Fruit fly (Drosophila melanogaster) whole organism, adult: ENCODE data around the gene Drak.

ENCODE experiments used
- CG11617 ChIP-seq: fragments of 200-800 bp; sonication (Bioruptor generic); optimal IDR thresholded peaks from 2 replicates; lab custom pipeline; 2017; ENCODE audit warnings: mild to moderate bottlenecking, missing biosample characterization, missing genetic modification reagents, missing genetic modification characterization
- CG12768 ChIP-seq: fragments of 200-800 bp; sonication (Bioruptor generic); optimal IDR thresholded peaks from 2 replicates; lab custom pipeline; 2017; ENCODE audit warnings: missing biosample characterization, missing genetic modification characterization, mild to moderate bottlenecking, moderate library complexity, missing genetic modification reagents
- Crg-1 ChIP-seq: fragments of 200-800 bp; sonication (Bioruptor generic); optimal IDR thresholded peaks from 2 replicates; lab custom pipeline; 2016; ENCODE audit warnings: missing biosample characterization, missing genetic modification characterization

- TF ChIP-seq CG11617: no peak
- no peak for TF ChIP-seq CG12768 (GFP tag; lab: Kevin White, UChicago)
- TF ChIP-seq Crg-1 (GFP tag; lab: Kevin White, UChicago): no peak
These were observed 50.4 kb downstream of the Drak start for dm6 chrX:11543318-11543717.
